Fruit fly (Drosophila melanogaster) whole organism, pupa: ENCODE results near the gene CG5455.

Source experiments
- CG12605 ChIP-seq: fragments of 200-800 bp; sonication (Bioruptor generic); IDR thresholded peaks from 2 replicates; pipeline ENCODE4 v1.3.6; 2022; ENCODE audit warnings: missing biosample characterization, missing genetic modification characterization
- CG13204 ChIP-seq: fragments of 200-800 bp; sonication (Bioruptor generic); optimal IDR thresholded peaks from 2 replicates; lab custom pipeline; 2018; ENCODE audit warnings: missing biosample characterization, mild to moderate bottlenecking, missing genetic modification characterization, moderate library complexity
- CG15710 ChIP-seq: fragments of 200-800 bp; sonication (Bioruptor generic); optimal IDR thresholded peaks from 2 replicates; lab custom pipeline; 2018; ENCODE audit warnings: missing biosample characterization, mild to moderate bottlenecking, missing genetic modification characterization, moderate library complexity
- Pif1A ChIP-seq: fragments of 200-800 bp; sonication (Bioruptor generic); optimal IDR thresholded peaks from 3 replicates; lab custom pipeline; 2016; ENCODE audit warnings: missing biosample characterization, missing genetic modification characterization

dm6 chr3R:26499136-26499535, 37.8 kb downstream of the CG5455 start:
- TF ChIP-seq CG13204 (GFP tag; lab: Kevin White, UChicago) (peak; percentile 65), CG15710 (peak; percentile 76), Pif1A (peak; percentile 61), CG12605 (GFP tag; lab: Robert Waterston, UW) (no peak)
